Fruit fly (Drosophila melanogaster) whole organism, pupa: Measurements from ENCODE around the gene CG13085.
A peak's percentile ranks its signal among the peaks of the same experiment; 100 is the strongest.

Experiments used
- CG10348 ChIP-seq: fragments of 200-800 bp; sonication (Bioruptor generic); IDR thresholded peaks from 2 replicates; pipeline ENCODE4 v1.3.6; 2022; ENCODE audit warnings: missing biosample characterization, missing genetic modification characterization
- CG12605 ChIP-seq: fragments of 200-800 bp; sonication (Bioruptor generic); IDR thresholded peaks from 2 replicates; pipeline ENCODE4 v1.3.6; 2022; ENCODE audit warnings: missing biosample characterization, missing genetic modification characterization
- CG13204 ChIP-seq: fragments of 200-800 bp; sonication (Bioruptor generic); optimal IDR thresholded peaks from 2 replicates; lab custom pipeline; 2018; ENCODE audit warnings: missing biosample characterization, mild to moderate bottlenecking, missing genetic modification characterization, moderate library complexity
- CG14655 ChIP-seq: fragments of 200-800 bp; sonication (Bioruptor generic); optimal IDR thresholded peaks from 3 replicates; lab custom pipeline; 2017; ENCODE audit warnings: mild to moderate bottlenecking, missing biosample characterization, missing genetic modification reagents, missing genetic modification characterization
- CG15710 ChIP-seq: fragments of 200-800 bp; sonication (Bioruptor generic); optimal IDR thresholded peaks from 2 replicates; lab custom pipeline; 2018; ENCODE audit warnings: missing biosample characterization, mild to moderate bottlenecking, missing genetic modification characterization, moderate library complexity
- CG17806 ChIP-seq: fragments of 200-800 bp; sonication (Bioruptor generic); optimal IDR thresholded peaks from 2 replicates; lab custom pipeline; 2018; ENCODE audit warnings: missing biosample characterization, mild to moderate bottlenecking, missing genetic modification characterization, moderate library complexity
- CG32121 ChIP-seq: fragments of 200-800 bp; sonication (Bioruptor generic); IDR thresholded peaks from 2 replicates; pipeline ENCODE4 v1.3.6; 2022; ENCODE audit warnings: missing biosample characterization, missing genetic modification characterization
- CG34367 ChIP-seq: fragments of 200-800 bp; sonication (Bioruptor generic); optimal IDR thresholded peaks from 2 replicates; lab custom pipeline; 2018; ENCODE audit warnings: missing biosample characterization, mild to moderate bottlenecking, missing genetic modification characterization
- CG4496 ChIP-seq: fragments of 200-800 bp; sonication (Bioruptor generic); IDR thresholded peaks from 3 replicates; pipeline ENCODE4 v1.3.6; 2022; ENCODE audit warnings: missing biosample characterization, missing genetic modification characterization
- CG8159 ChIP-seq: fragments of 200-800 bp; sonication (Bioruptor generic); optimal IDR thresholded peaks from 3 replicates; lab custom pipeline; 2018; ENCODE audit warnings: missing biosample characterization, mild to moderate bottlenecking, missing genetic modification characterization, moderate library complexity
- CG8301 ChIP-seq: fragments of 200-800 bp; sonication (Bioruptor generic); optimal IDR thresholded peaks from 2 replicates; lab custom pipeline; 2018; ENCODE audit warnings: missing biosample characterization, mild to moderate bottlenecking, missing genetic modification characterization
- CG9948 ChIP-seq: fragments of 200-800 bp; sonication (Bioruptor generic); optimal IDR thresholded peaks from 2 replicates; lab custom pipeline; 2018; ENCODE audit warnings: missing biosample characterization, mild to moderate bottlenecking, missing genetic modification characterization, moderate library complexity
- D1 ChIP-seq: fragments of 200-800 bp; sonication (Bioruptor generic); optimal IDR thresholded peaks from 2 replicates; lab custom pipeline; 2018; ENCODE audit warnings: missing biosample characterization, mild to moderate bottlenecking, missing genetic modification characterization, moderate library complexity
- EcR ChIP-seq: fragments of 200-800 bp; sonication (Bioruptor generic); optimal IDR thresholded peaks from 3 replicates; lab custom pipeline; 2019; ENCODE audit warnings: missing biosample characterization, missing genetic modification characterization, mild to moderate bottlenecking, moderate library complexity, missing genetic modification reagents
- Ets98B ChIP-seq: fragments of 200-800 bp; sonication (Bioruptor generic); IDR thresholded peaks from 2 replicates; pipeline ENCODE4 v1.3.6; 2022; ENCODE audit warnings: missing biosample characterization, missing genetic modification characterization
- Pif1A ChIP-seq: fragments of 200-800 bp; sonication (Bioruptor generic); optimal IDR thresholded peaks from 3 replicates; lab custom pipeline; 2016; ENCODE audit warnings: missing biosample characterization, missing genetic modification characterization
- Pif1B ChIP-seq: fragments of 200-800 bp; sonication (Bioruptor generic); optimal IDR thresholded peaks from 3 replicates; lab custom pipeline; 2016; ENCODE audit warnings: missing biosample characterization, missing genetic modification characterization
- Snoo ChIP-seq: fragments of 200-800 bp; sonication (Bioruptor generic); optimal IDR thresholded peaks from 3 replicates; lab custom pipeline; 2017; ENCODE audit warnings: missing biosample characterization, mild to moderate bottlenecking, missing genetic modification characterization, inconsistent platforms
- fd96Ca ChIP-seq: fragments of 200-800 bp; sonication (Bioruptor generic); IDR thresholded peaks from 3 replicates; pipeline ENCODE4 v1.3.6; 2022; ENCODE audit warnings: missing biosample characterization, missing genetic modification characterization
- gl ChIP-seq: fragments of 200-800 bp; sonication (Bioruptor generic); optimal IDR thresholded peaks from 2 replicates; lab custom pipeline; 2018; ENCODE audit warnings: missing biosample characterization, mild to moderate bottlenecking, missing genetic modification characterization
- rn ChIP-seq: fragments of 200-800 bp; sonication (Bioruptor generic); IDR thresholded peaks from 2 replicates; pipeline ENCODE4 v1.3.6; 2022; ENCODE audit warnings: missing biosample characterization, missing genetic modification characterization

CG13085 gene

dm6 chr2L:19416602-19417497 lies 7.0 kb upstream of the CG13085 start, which contains the start of gene Lectin-galC1:
TSS of gene Lectin-galC1 (plus strand) at chr2L:19417447.
- TF ChIP-seq CG10348 (GFP tag; lab: Robert Waterston, UW) (peak; percentile 62), CG32121 (GFP tag; lab: Robert Waterston, UW) (peak; percentile 83), CG12605 (peak; percentile 27; the same call in 1 of the 2 replicates), Snoo (tag; lab: Kevin White, UChicago) (no peak), gl (no peak), CG4496 (peak; percentile 91), Pif1A (GFP tag; lab: Kevin White, UChicago) (peak; percentile 54), CG8301 (tag; lab: Kevin White, UChicago) (peak; percentile 71), Pif1B (GFP tag; lab: Kevin White, UChicago) (peak; percentile 49), CG34367 (tag; lab: Kevin White, UChicago) (no peak), CG9948 (tag; lab: Kevin White, UChicago) (peak; percentile 12), CG13204 (GFP tag; lab: Kevin White, UChicago) (no peak), CG17806 (tag; lab: Kevin White, UChicago) (peak; percentile 4), EcR (GFP tag; lab: Kevin White, UChicago) (no peak), CG8159 (tag; lab: Kevin White, UChicago) (peak; percentile 2), fd96Ca (GFP tag; lab: Robert Waterston, UW) (no peak), Ets98B (GFP tag; lab: Robert Waterston, UW) (peak; percentile 84), CG14655 (peak; percentile 66), D1 (tag; lab: Kevin White, UChicago) (no peak), CG15710 (tag; lab: Kevin White, UChicago) (no peak), rn (peak; percentile 48; the same call in 1 of the 2 replicates)

dm6 chr2L:19418017-19418416 lies 5.8 kb upstream of the CG13085 start, which contains the start of gene lectin-37Da:
TSS of gene lectin-37Da (plus strand) at chr2L:19418317.
- no peak for TF ChIP-seq D1 (tag; lab: Kevin White, UChicago)
- no peak for TF ChIP-seq Pif1B (GFP tag; lab: Kevin White, UChicago)
- no peak for TF ChIP-seq CG34367 (tag; lab: Kevin White, UChicago)
- no peak for TF ChIP-seq CG14655
- no peak for TF ChIP-seq EcR (GFP tag; lab: Kevin White, UChicago)
- no peak for TF ChIP-seq Snoo (tag; lab: Kevin White, UChicago)
- TF ChIP-seq CG32121 (GFP tag; lab: Robert Waterston, UW): no peak

- TF ChIP-seq CG10348 (GFP tag; lab: Robert Waterston, UW) (no peak), CG34367 (tag; lab: Kevin White, UChicago) (no peak), CG12605 (no peak), CG32121 (GFP tag; lab: Robert Waterston, UW) (no peak), Pif1A (GFP tag; lab: Kevin White, UChicago) (no peak), CG4496 (no peak), Ets98B (GFP tag; lab: Robert Waterston, UW) (no peak), CG13204 (GFP tag; lab: Kevin White, UChicago) (no peak), Pif1B (GFP tag; lab: Kevin White, UChicago) (no peak), fd96Ca (GFP tag; lab: Robert Waterston, UW) (no peak), CG14655 (no peak), D1 (tag; lab: Kevin White, UChicago) (no peak), CG8159 (tag; lab: Kevin White, UChicago) (no peak), CG8301 (tag; lab: Kevin White, UChicago) (no peak), CG9948 (tag; lab: Kevin White, UChicago) (no peak), CG15710 (tag; lab: Kevin White, UChicago) (no peak), rn (no peak), gl (no peak), Snoo (tag; lab: Kevin White, UChicago) (no peak), EcR (GFP tag; lab: Kevin White, UChicago) (no peak)
Measured at dm6 chr2L:19418872-19419271, 5.0 kb upstream of the CG13085 start, which contains the start of gene lectin-37Db. TSS of gene lectin-37Db (plus strand) at chr2L:19419075.

- no peak for TF ChIP-seq rn
- TF ChIP-seq Ets98B (GFP tag; lab: Robert Waterston, UW): no peak
- no peak for TF ChIP-seq Pif1B (GFP tag; lab: Kevin White, UChicago)
- TF ChIP-seq Snoo (tag; lab: Kevin White, UChicago): no peak
- no peak for TF ChIP-seq CG17806 (tag; lab: Kevin White, UChicago)
Measured at dm6 chr2L:19421573-19421972, 2.3 kb upstream of the CG13085 start.

- no peak for TF ChIP-seq CG10348 (GFP tag; lab: Robert Waterston, UW)
- no peak for TF ChIP-seq Snoo (tag; lab: Kevin White, UChicago)
- TF ChIP-seq CG8301 (tag; lab: Kevin White, UChicago): no peak
- TF ChIP-seq, all 21 proteins: peak for 0
Measured at dm6 chr2L:19422642-19423041, 1.2 kb upstream of the CG13085 start.
